Fruit fly (Drosophila melanogaster) whole organism, wandering third instar larva: Measurements from ENCODE around the gene CG10208.
A peak's percentile ranks its signal among the peaks of the same experiment; 100 is the strongest.

Experiments
- Abd-B ChIP-seq: fragments of >200 bp; optimal IDR thresholded peaks from 2 replicates; lab custom pipeline; 2017; ENCODE audit warnings: missing biosample characterization, missing genetic modification characterization
- CG32264 ChIP-seq: fragments of 200-800 bp; sonication (Bioruptor generic); optimal IDR thresholded peaks from 2 replicates; lab custom pipeline; 2016; ENCODE audit warnings: missing biosample characterization, missing genetic modification characterization
- CG9705 ChIP-seq: fragments of 200-800 bp; sonication (Bioruptor generic); optimal IDR thresholded peaks from 2 replicates; lab custom pipeline; 2018; ENCODE audit warnings: missing biosample characterization, mild to moderate bottlenecking, missing genetic modification characterization
- CrebA ChIP-seq: fragments of 200-800 bp; sonication (Bioruptor generic); optimal IDR thresholded peaks from 2 replicates; lab custom pipeline; 2016; ENCODE audit warnings: missing biosample characterization, mild to moderate bottlenecking, missing genetic modification characterization, borderline replicate concordance
- Dfd ChIP-seq: fragments of >200 bp; optimal IDR thresholded peaks from 2 replicates; lab custom pipeline; 2017; ENCODE audit warnings: missing biosample characterization, missing genetic modification characterization
- Dif ChIP-seq: fragments of 200-275, 200-300 bp; sonication (Bioruptor generic); optimal IDR thresholded peaks from 2 replicates; lab custom pipeline; 2018; ENCODE audit warnings: missing biosample characterization, missing genetic modification characterization; ENCODE audit not compliant: partially characterized antibody
- GATAd ChIP-seq: sonication (Bioruptor generic); optimal IDR thresholded peaks from 2 replicates; lab custom pipeline; 2016; ENCODE audit warnings: missing biosample characterization, missing genetic modification characterization
- HLH106 ChIP-seq: fragments of 200-800 bp; optimal IDR thresholded peaks from 3 replicates; lab custom pipeline; 2019; ENCODE audit warnings: missing biosample characterization, mild to moderate bottlenecking, missing genetic modification characterization, moderate library complexity
- Hnf4 ChIP-seq: fragments of 200-800 bp; sonication (Bioruptor generic); optimal IDR thresholded peaks from 2 replicates; lab custom pipeline; 2016; ENCODE audit warnings: missing biosample characterization, mild to moderate bottlenecking, missing genetic modification characterization
- Hr78 ChIP-seq: fragments of >200 bp; optimal IDR thresholded peaks from 2 replicates; lab custom pipeline; 2017; ENCODE audit warnings: missing biosample characterization, missing genetic modification characterization
- Hr83 ChIP-seq: fragments of 200-300 bp; sonication (Bioruptor generic); optimal IDR thresholded peaks from 2 replicates; lab custom pipeline; 2016; ENCODE audit warnings: missing biosample characterization, mild to moderate bottlenecking, missing genetic modification characterization, moderate library complexity; ENCODE audit not compliant: poor library complexity, severe bottlenecking
- Jra ChIP-seq: sonication (Bioruptor generic); optimal IDR thresholded peaks from 2 replicates; lab custom pipeline; 2016; ENCODE audit warnings: missing biosample characterization, missing genetic modification characterization
- Mio ChIP-seq: sonication (Bioruptor generic); optimal IDR thresholded peaks from 2 replicates; lab custom pipeline; 2016; ENCODE audit warnings: missing biosample characterization, missing genetic modification characterization
- Myc ChIP-seq: fragments of >200 bp; optimal IDR thresholded peaks from 2 replicates; lab custom pipeline; 2017
- N ChIP-seq: fragments of >200 bp; optimal IDR thresholded peaks from 2 replicates; lab custom pipeline; 2018; ENCODE audit warnings: missing biosample characterization, missing external identifiers, missing genetic modification characterization
- OdsH ChIP-seq: fragments of 200-800 bp; sonication (Bioruptor generic); optimal IDR thresholded peaks from 2 replicates; lab custom pipeline; 2016; ENCODE audit warnings: missing biosample characterization, mild to moderate bottlenecking, missing genetic modification characterization
- Rel ChIP-seq, 2 experiments: fragments of 200-800 bp; sonication (Bioruptor generic) in 1 of 2; optimal IDR thresholded peaks; 2 replicates in 1 of 2; 3 replicates in 1 of 2; lab custom pipeline; 2016 to 2019; ENCODE audit warnings: mild to moderate bottlenecking in 2 of 2, missing biosample characterization in 2 of 2, missing genetic modification characterization in 2 of 2, moderate library complexity in 1 of 2
- Sp1 ChIP-seq: fragments of 200-800 bp; sonication (Bioruptor generic); optimal IDR thresholded peaks from 3 replicates; lab custom pipeline; 2019; ENCODE audit warnings: missing biosample characterization, mild to moderate bottlenecking, missing genetic modification characterization, moderate library complexity
- Vsx2 ChIP-seq: fragments of 200-300, 225-300 bp; sonication (Bioruptor generic); optimal IDR thresholded peaks from 2 replicates; lab custom pipeline; 2018; ENCODE audit warnings: missing biosample characterization, missing genetic modification characterization; ENCODE audit not compliant: partially characterized antibody
- br ChIP-seq: fragments of 200-800 bp; sonication (Bioruptor generic); optimal IDR thresholded peaks from 2 replicates; lab custom pipeline; 2016; ENCODE audit warnings: missing biosample characterization, missing genetic modification characterization
- brk ChIP-seq: fragments of 200-800 bp; sonication (Bioruptor generic); optimal IDR thresholded peaks from 2 replicates; lab custom pipeline; 2016; ENCODE audit warnings: missing biosample characterization, mild to moderate bottlenecking, missing genetic modification characterization
- dl ChIP-seq, 2 experiments: fragments of 175-275, 200-275 bp in 1 of 2; fragments of 200-275 bp in 1 of 2; sonication (Bioruptor generic); optimal IDR thresholded peaks; lab custom pipeline; 2018; ENCODE audit warnings: mild to moderate bottlenecking in 2 of 2, missing biosample characterization in 2 of 2, missing genetic modification characterization in 2 of 2, moderate library complexity in 2 of 2; ENCODE audit not compliant: partially characterized antibody in 2 of 2, insufficient read depth in 1 of 2
- dmrt93B ChIP-seq: fragments of 200-800 bp; sonication (Bioruptor generic); optimal IDR thresholded peaks from 2 replicates; lab custom pipeline; 2018; ENCODE audit warnings: missing biosample characterization, mild to moderate bottlenecking, missing genetic modification characterization
- dsf ChIP-seq: sonication (Bioruptor generic); optimal IDR thresholded peaks from 2 replicates; lab custom pipeline; 2016; ENCODE audit warnings: missing biosample characterization, missing genetic modification characterization, borderline replicate concordance
- ey ChIP-seq: fragments of 200-800 bp; sonication (Bioruptor generic); optimal IDR thresholded peaks from 2 replicates; lab custom pipeline; 2016; ENCODE audit warnings: missing biosample characterization, missing genetic modification characterization
- foxo ChIP-seq, 2 experiments: fragments of 200-800 bp; sonication (Bioruptor generic); optimal IDR thresholded peaks; 2 replicates in 1 of 2; 3 replicates in 1 of 2; lab custom pipeline; 2016 to 2017; ENCODE audit warnings: missing biosample characterization in 2 of 2, missing genetic modification characterization in 2 of 2
- fru ChIP-seq: fragments of 200-800 bp; sonication (Bioruptor generic); optimal IDR thresholded peaks from 3 replicates; lab custom pipeline; 2016; ENCODE audit warnings: missing biosample characterization, mild to moderate bottlenecking, missing genetic modification characterization
- h ChIP-seq: fragments of 200-800 bp; sonication (Bioruptor generic); optimal IDR thresholded peaks from 3 replicates; lab custom pipeline; 2016; ENCODE audit warnings: missing biosample characterization, mild to moderate bottlenecking, missing genetic modification characterization
- jim ChIP-seq: fragments of 175-275, 200-325 bp; sonication (Bioruptor generic); optimal IDR thresholded peaks from 2 replicates; lab custom pipeline; 2016; ENCODE audit warnings: missing biosample characterization, mild to moderate bottlenecking, missing genetic modification characterization
- lola ChIP-seq: fragments of >200 bp; optimal IDR thresholded peaks from 2 replicates; lab custom pipeline; 2017; ENCODE audit warnings: missing biosample characterization, missing genetic modification characterization
- pan ChIP-seq: fragments of >200 bp; optimal IDR thresholded peaks from 2 replicates; lab custom pipeline; 2017
- psq ChIP-seq: fragments of 200-800 bp; sonication (Bioruptor generic); optimal IDR thresholded peaks from 3 replicates; lab custom pipeline; 2017; ENCODE audit warnings: missing biosample characterization, mild to moderate bottlenecking, missing genetic modification characterization, moderate library complexity
- rgr ChIP-seq: fragments of 200-800 bp; sonication (Bioruptor generic); optimal IDR thresholded peaks from 3 replicates; lab custom pipeline; 2016; ENCODE audit warnings: missing biosample characterization, mild to moderate bottlenecking, missing genetic modification characterization
- sage ChIP-seq: fragments of 200-800 bp; sonication (Bioruptor generic); optimal IDR thresholded peaks from 2 replicates; lab custom pipeline; 2016; ENCODE audit warnings: missing biosample characterization, mild to moderate bottlenecking, missing genetic modification characterization
- sv ChIP-seq: fragments of 200-800 bp; sonication (Bioruptor generic); optimal IDR thresholded peaks from 3 replicates; lab custom pipeline; 2016; ENCODE audit warnings: missing biosample characterization, missing genetic modification characterization
- tai ChIP-seq: sonication (Bioruptor generic); optimal IDR thresholded peaks from 2 replicates; lab custom pipeline; 2016; ENCODE audit warnings: missing biosample characterization, missing genetic modification characterization
- usp ChIP-seq: fragments of >200 bp; optimal IDR thresholded peaks from 2 replicates; lab custom pipeline; 2017; ENCODE audit warnings: missing biosample characterization, missing genetic modification characterization
- woc ChIP-seq: sonication (Bioruptor generic); optimal IDR thresholded peaks from 2 replicates; lab custom pipeline; 2016; ENCODE audit warnings: missing biosample characterization, mild to moderate bottlenecking, missing genetic modification characterization

The CG10208 gene

dm6 chr3R:23783403-23783757 lies 9.5 kb upstream of the CG10208 start:
- TF ChIP-seq Mio (GFP tag; lab: Kevin White, UChicago) (no peak), sage (no peak), woc (GFP tag; lab: Kevin White, UChicago) (no peak)

- TF ChIP-seq psq (GFP tag; lab: Kevin White, UChicago) = peak; percentile 79
- peak; percentile 97 for TF ChIP-seq Hr83
- TF ChIP-seq CG9705 (GFP tag; lab: Kevin White, UChicago) = peak; percentile 15
- no peak for TF ChIP-seq Hr78 (GFP tag; lab: Kevin White, UChicago)
- no peak for TF ChIP-seq brk (GFP tag; lab: Kevin White, UChicago)
- peak; percentile 61 for TF ChIP-seq dmrt93B
- TF ChIP-seq jim = no peak
- no peak for TF ChIP-seq GATAd
- peak; percentile 90 for TF ChIP-seq ey
- TF ChIP-seq Hnf4 (GFP tag; lab: Kevin White, UChicago) = peak; percentile 84
- TF ChIP-seq CG32264 = peak; percentile 76
- TF ChIP-seq tai (GFP tag; lab: Kevin White, UChicago) = no peak
- peak; percentile 73 for TF ChIP-seq Rel (GFP tag; optimal IDR thresholded peaks at IDR 0.05; lab: Kevin White, UChicago)
- no peak for TF ChIP-seq Rel (tag; optimal IDR thresholded peaks at IDR 0.05; lab: Kevin White, UChicago)
- TF ChIP-seq foxo (GFP tag; optimal IDR thresholded peaks at IDR 0.05; lab: Kevin White, UChicago) = peak; percentile 37 to 90
- no peak for TF ChIP-seq Dfd
- TF ChIP-seq sv (GFP tag; lab: Kevin White, UChicago) = peak; percentile 77
- no peak for TF ChIP-seq dl (GFP tag; optimal IDR thresholded peaks at IDR 0.05; lab: Kevin White, UChicago; ENCODE audit: insufficient read depth in 1 of 2, partially characterized antibody in 2 of 2)
- TF ChIP-seq Sp1 (GFP tag; lab: Kevin White, UChicago) = peak; percentile 71
- TF ChIP-seq Jra (GFP tag; lab: Kevin White, UChicago) = peak; percentile 66
- no peak for TF ChIP-seq usp (GFP tag; lab: Kevin White, UChicago)
- TF ChIP-seq rgr (GFP tag; lab: Kevin White, UChicago) = peak; percentile 88
- peak; percentile 75 for TF ChIP-seq HLH106
- TF ChIP-seq dsf (GFP tag; lab: Kevin White, UChicago) = peak; percentile 47
- TF ChIP-seq sage = no peak
- TF ChIP-seq N (GFP tag; lab: Kevin White, UChicago) = no peak
- TF ChIP-seq Myc (lab: Kevin White, UChicago) = no peak
- peak; percentile 44 for TF ChIP-seq Dif (GFP tag; lab: Kevin White, UChicago)
- TF ChIP-seq Abd-B (GFP tag; lab: Kevin White, UChicago) = no peak
- TF ChIP-seq pan (lab: Kevin White, UChicago) = no peak
- peak; percentile 91 for TF ChIP-seq h (GFP tag; lab: Kevin White, UChicago)
- peak; percentile 81 for TF ChIP-seq br (GFP tag; lab: Kevin White, UChicago)
- TF ChIP-seq OdsH (GFP tag; lab: Kevin White, UChicago) = peak; percentile 84
- no peak for TF ChIP-seq Mio (GFP tag; lab: Kevin White, UChicago)
- peak; percentile 88 for TF ChIP-seq fru (GFP tag; lab: Kevin White, UChicago)
- no peak for TF ChIP-seq CrebA (GFP tag; lab: Kevin White, UChicago)
- peak; percentile 85 for TF ChIP-seq woc (GFP tag; lab: Kevin White, UChicago)
- TF ChIP-seq Vsx2 (GFP tag; lab: Kevin White, UChicago) = peak; percentile 94
- TF ChIP-seq lola = no peak
These were observed 8.8 kb upstream of the CG10208 start for dm6 chr3R:23782456-23783402.
